Fruit fly (Drosophila melanogaster): ENCODE measurements around the gene Prosalpha4.
A peak's percentile ranks its signal among the peaks of the same experiment; 100 is the strongest.

Prosalpha4 gene

dm6 chrX:16303636-16304035 is 27.6 kb downstream of the Prosalpha4 start, which contains the start of gene CG3679 (continued):
- TF ChIP-seq CG13775 (GFP tag; optimal IDR thresholded peaks at IDR 0.05) (no peak), zfh2 (GFP tag; optimal IDR thresholded peaks at IDR 0.05) (no peak), D19A (tag; optimal IDR thresholded peaks at IDR 0.05) (no peak), seq (GFP tag; IDR thresholded peaks at IDR 0.05) (no peak), ems (GFP tag; optimal IDR thresholded peaks at IDR 0.05) (no peak), CG11504 (tag; optimal IDR thresholded peaks at IDR 0.05) (no peak), CG5180 (GFP tag; optimal IDR thresholded peaks at IDR 0.05) (no peak), CG7357 (GFP tag; IDR thresholded peaks at IDR 0.05) (peak; percentile 87), Sin3A (optimal IDR thresholded peaks at IDR 0.05) (no peak), Dll (GFP tag; IDR thresholded peaks at IDR 0.05; ENCODE audit: partially characterized antibody) (peak; percentile 68), CG14710 (tag; optimal IDR thresholded peaks at IDR 0.05) (peak; percentile 35), Dek (tag; optimal IDR thresholded peaks at IDR 0.05) (no peak), CG30403 (GFP tag; optimal IDR thresholded peaks at IDR 0.05) (no peak), Hr39 (optimal IDR thresholded peaks at IDR 0.05) (no peak), ken (GFP tag; IDR thresholded peaks at IDR 0.05) (no peak), maf-S (GFP tag; optimal IDR thresholded peaks at IDR 0.05) (no peak), Vsx1 (GFP tag; optimal IDR thresholded peaks at IDR 0.05) (no peak), pzg (GFP tag; optimal IDR thresholded peaks at IDR 0.05) (peak; percentile 38), CG1602 (GFP tag; optimal IDR thresholded peaks at IDR 0.05) (no peak), mld (GFP tag; IDR thresholded peaks at IDR 0.05; ENCODE audit: partially characterized antibody) (peak; percentile 65; the same call in 1 of the 3 replicates), ind (GFP tag; optimal IDR thresholded peaks at IDR 0.05) (no peak), CG31388 (GFP tag; optimal IDR thresholded peaks at IDR 0.05) (no peak), twi (tag; optimal IDR thresholded peaks at IDR 0.05) (no peak), br (optimal IDR thresholded peaks at IDR 0.05) (no peak), sr (GFP tag; IDR thresholded peaks at IDR 0.05) (no peak), ash1 (GFP tag; optimal IDR thresholded peaks at IDR 0.05) (no peak), chinmo (GFP tag; IDR thresholded peaks at IDR 0.05; ENCODE audit: partially characterized antibody) (0 out of 4 replicates have a peak, but pooled peaks have one; percentile 39), CG42726 (GFP tag; IDR thresholded peaks at IDR 0.05; ENCODE audit: partially characterized antibody) (no peak), psq (GFP tag; optimal IDR thresholded peaks at IDR 0.05) (no peak), Sry-δ (GFP tag; optimal IDR thresholded peaks at IDR 0.05) (peak; percentile 25), pfk (GFP tag; optimal IDR thresholded peaks at IDR 0.05) (peak; percentile 21), ci (GFP tag; IDR thresholded peaks at IDR 0.05) (no peak), CG4707 (GFP tag; optimal IDR thresholded peaks at IDR 0.05) (no peak), Antp (GFP tag; optimal IDR thresholded peaks at IDR 0.05) (no peak), CG8089 (GFP tag; optimal IDR thresholded peaks at IDR 0.05) (no peak), CHES-1-like (GFP tag; optimal IDR thresholded peaks at IDR 0.05) (no peak), CG17802 (tag; optimal IDR thresholded peaks at IDR 0.05) (peak; percentile 34), CG17385 (GFP tag; optimal IDR thresholded peaks at IDR 0.05) (no peak), so (GFP tag; IDR thresholded peaks at IDR 0.05) (no peak), esg (GFP tag; conservative IDR thresholded peaks at IDR 0.05) (no peak), CG2129 (GFP tag; IDR thresholded peaks at IDR 0.05; ENCODE audit: partially characterized antibody) (no peak), ssp (GFP tag; IDR thresholded peaks at IDR 0.05) (peak; percentile 95), cg (GFP tag; optimal IDR thresholded peaks at IDR 0.05) (peak; percentile 25), CG9609 (GFP tag; optimal IDR thresholded peaks at IDR 0.05) (no peak), Dref (GFP tag; IDR thresholded peaks at IDR 0.05) (peak; percentile 84), aop (GFP tag; IDR thresholded peaks at IDR 0.05) (no peak), z (GFP tag; IDR thresholded peaks at IDR 0.05) (no peak), CG6854 (GFP tag; optimal IDR thresholded peaks at IDR 0.05) (no peak), CG34224 (GFP tag; IDR thresholded peaks at IDR 0.05; ENCODE audit: partially characterized antibody) (peak; percentile 66), tio (GFP tag; optimal IDR thresholded peaks at IDR 0.05) (no peak), CG14965 (GFP tag; optimal IDR thresholded peaks at IDR 0.05; ENCODE audit: borderline replicate concordance) (no peak), Blimp-1 (GFP tag; optimal IDR thresholded peaks at IDR 0.05) (no peak)
